Worm (Caenorhabditis elegans) whole organism, L3 larva: ENCODE results near the gene swan-2.

Experiments used
- ceh-16 ChIP-seq: sonication (generic microtip); optimal IDR thresholded peaks from 2 replicates; lab custom pipeline; 2017; ENCODE audit warnings: missing biosample characterization, missing genetic modification characterization
- ceh-82 ChIP-seq: fragments of 150-350 bp; optimal IDR thresholded peaks from 2 replicates; lab custom pipeline; 2014; ENCODE audit warnings: missing biosample characterization, missing genetic modification characterization
- elt-2 ChIP-seq: sonication (generic microtip); optimal IDR thresholded peaks from 2 replicates; lab custom pipeline; 2016; ENCODE audit warnings: missing genetic modification reagents, mild to moderate bottlenecking, missing genetic modification characterization, missing compliant biosample characterization
- eor-1 ChIP-seq, 2 experiments: fragments of 150-350 bp; optimal IDR thresholded peaks; 2 replicates each; lab custom pipeline; 2014 to 2018; ENCODE audit warnings: missing biosample characterization in 2 of 2, missing genetic modification characterization in 2 of 2
- fkh-10 ChIP-seq: sonication (generic microtip); optimal IDR thresholded peaks from 2 replicates; lab custom pipeline; 2017; ENCODE audit warnings: missing biosample characterization, missing genetic modification reagents, missing genetic modification characterization

ce11 chrV:13787948-13788681 lies 16.0 kb downstream of the swan-2 start:
- TF ChIP-seq ceh-16: no peak
- TF ChIP-seq fkh-10 (GFP tag; lab: Kevin White, UChicago): no peak
- no peak for TF ChIP-seq eor-1 (tag; optimal IDR thresholded peaks at IDR 0.05; lab: Kevin White, UChicago)
- TF ChIP-seq ceh-82 (tag; lab: Kevin White, UChicago): no peak
- peak; percentile 62 for TF ChIP-seq elt-2 (tag; lab: Kevin White, UChicago)
